Fruit fly (Drosophila melanogaster): ENCODE measurements around the gene CG44158.

The CG44158 gene

dm6 chr3R:18243000-18243399 is 34.4 kb downstream of the CG44158 start:
- TF ChIP-seq insv (optimal IDR thresholded peaks at IDR 0.05) (no peak), Sin3A (optimal IDR thresholded peaks at IDR 0.05) (no peak), Myc (optimal IDR thresholded peaks at IDR 0.05) (no peak), psq (optimal IDR thresholded peaks at IDR 0.05) (no peak)

DNA sequence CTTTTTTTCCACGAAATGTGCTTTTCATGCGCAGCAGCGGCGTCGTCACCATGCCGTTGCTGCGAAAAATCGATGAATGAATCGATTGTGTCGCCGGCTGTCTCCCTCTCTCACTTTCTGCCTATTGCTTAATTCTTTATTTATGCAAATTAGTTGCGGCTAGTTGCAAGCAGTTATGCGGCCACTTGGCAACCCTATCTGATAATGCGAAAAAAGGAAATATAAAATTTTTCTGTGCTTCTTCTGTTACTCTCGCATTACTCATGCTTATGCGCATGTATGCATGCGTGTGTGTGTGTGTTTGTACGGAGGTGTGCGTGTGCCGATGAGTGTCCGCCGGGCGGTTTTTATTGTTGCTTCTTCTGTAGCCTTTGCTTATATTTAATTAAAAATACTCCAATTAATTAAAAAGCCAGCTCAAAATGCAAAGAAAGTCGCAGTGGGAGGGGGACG is 35.2 kb downstream of the CG44158 start:
- TF ChIP-seq Myc (optimal IDR thresholded peaks at IDR 0.05) (no peak), insv (optimal IDR thresholded peaks at IDR 0.05) (no peak), h (optimal IDR thresholded peaks at IDR 0.05) (no peak), ttk (optimal IDR thresholded peaks at IDR 0.05) (no peak), Sin3A (optimal IDR thresholded peaks at IDR 0.05) (no peak), psq (optimal IDR thresholded peaks at IDR 0.05) (no peak)

dm6 chr3R:18244171-18245043 is 35.8 kb downstream of the CG44158 start:
- no peak for TF ChIP-seq ttk (optimal IDR thresholded peaks at IDR 0.05)
- TF ChIP-seq Myc (optimal IDR thresholded peaks at IDR 0.05), result no peak
- TF ChIP-seq h (optimal IDR thresholded peaks at IDR 0.05), result no peak
- TF ChIP-seq insv (optimal IDR thresholded peaks at IDR 0.05), result no peak
- no peak for TF ChIP-seq psq (optimal IDR thresholded peaks at IDR 0.05)
- no peak for TF ChIP-seq Sin3A (optimal IDR thresholded peaks at IDR 0.05)

DNA sequence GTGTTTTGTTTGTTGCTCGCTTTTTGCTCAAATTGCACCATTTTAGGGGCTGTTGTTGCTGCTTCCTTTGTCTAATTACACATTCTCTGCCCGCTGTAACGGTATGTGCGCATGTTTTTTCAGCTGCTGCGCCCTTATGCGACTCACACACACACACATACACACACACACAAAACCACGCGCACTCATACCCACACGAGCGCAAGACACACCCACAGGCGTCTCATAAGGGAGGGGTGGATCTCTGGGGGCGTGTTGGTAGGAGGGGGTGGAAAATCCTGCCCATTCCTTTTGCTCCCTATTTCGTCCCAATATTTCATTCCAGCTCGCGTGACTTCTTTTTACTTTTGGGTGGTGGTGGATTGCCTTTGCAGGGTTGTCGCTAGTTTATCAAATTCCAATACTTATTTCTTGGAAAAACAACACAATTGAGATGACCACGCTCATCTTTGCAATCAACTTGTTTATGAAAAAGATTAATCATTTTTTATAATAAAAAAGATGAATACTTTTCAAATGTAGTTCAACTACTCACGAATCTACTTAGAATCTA is 36.5 kb downstream of the CG44158 start:
- no peak for TF ChIP-seq insv (optimal IDR thresholded peaks at IDR 0.05)
- no peak for TF ChIP-seq psq (optimal IDR thresholded peaks at IDR 0.05)
- TF ChIP-seq Myc (optimal IDR thresholded peaks at IDR 0.05), result no peak
- TF ChIP-seq Sin3A (optimal IDR thresholded peaks at IDR 0.05), result no peak

- TF ChIP-seq ttk (optimal IDR thresholded peaks at IDR 0.05) (no peak), insv (optimal IDR thresholded peaks at IDR 0.05) (no peak), Sin3A (optimal IDR thresholded peaks at IDR 0.05) (no peak), psq (optimal IDR thresholded peaks at IDR 0.05) (no peak), Myc (optimal IDR thresholded peaks at IDR 0.05) (no peak), h (optimal IDR thresholded peaks at IDR 0.05) (no peak)
These were observed 37.5 kb downstream of the CG44158 start for dm6 chr3R:18246041-18246440.

dm6 chr3R:18249268-18249667 is 40.7 kb downstream of the CG44158 start:
- no peak for TF ChIP-seq Myc (optimal IDR thresholded peaks at IDR 0.05)
- TF ChIP-seq Sin3A (optimal IDR thresholded peaks at IDR 0.05), result no peak
- TF ChIP-seq h (optimal IDR thresholded peaks at IDR 0.05), result no peak
- TF ChIP-seq ttk (optimal IDR thresholded peaks at IDR 0.05), result no peak
- no peak for TF ChIP-seq insv (optimal IDR thresholded peaks at IDR 0.05)

DNA sequence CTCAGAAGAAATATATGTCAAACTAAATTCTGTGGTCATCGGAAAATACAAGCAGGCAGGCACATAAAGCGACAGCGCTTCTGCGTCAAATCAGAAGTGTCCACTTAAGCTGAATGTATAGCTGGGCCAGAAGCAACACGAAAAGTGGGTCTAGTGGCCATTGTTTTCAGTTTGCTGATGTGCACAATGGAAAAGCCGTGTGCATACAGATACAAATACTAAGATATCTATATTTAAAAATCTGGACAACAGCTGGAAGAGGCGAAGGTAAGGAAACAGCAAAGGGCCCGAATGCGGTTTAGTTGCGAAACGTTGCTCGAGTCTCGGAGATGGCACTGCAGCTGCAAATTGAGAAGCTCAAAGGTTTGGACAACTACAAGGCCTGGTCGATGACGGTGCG is 42.2 kb downstream of the CG44158 start, which contains the start of gene CG18598:
CG18598 (plus strand) TSS at position 301 of the 400 bp plus-strand sequence.
- TF ChIP-seq h (optimal IDR thresholded peaks at IDR 0.05), result no peak

- TF ChIP-seq psq (optimal IDR thresholded peaks at IDR 0.05) (no peak), ttk (optimal IDR thresholded peaks at IDR 0.05) (peak; percentile 92)
These were observed 43.3 kb downstream of the CG44158 start for dm6 chr3R:18251876-18252275.

dm6 chr3R:18252578-18252977 is 44.0 kb downstream of the CG44158 start, which contains the start of gene CG12320:
Gene CG12320, minus strand, starts transcription at chr3R:18252734.
- TF ChIP-seq Sin3A (optimal IDR thresholded peaks at IDR 0.05) (no peak), Myc (optimal IDR thresholded peaks at IDR 0.05) (no peak), h (optimal IDR thresholded peaks at IDR 0.05) (no peak), psq (optimal IDR thresholded peaks at IDR 0.05) (no peak), ttk (optimal IDR thresholded peaks at IDR 0.05) (no peak), insv (optimal IDR thresholded peaks at IDR 0.05) (no peak)

DNA sequence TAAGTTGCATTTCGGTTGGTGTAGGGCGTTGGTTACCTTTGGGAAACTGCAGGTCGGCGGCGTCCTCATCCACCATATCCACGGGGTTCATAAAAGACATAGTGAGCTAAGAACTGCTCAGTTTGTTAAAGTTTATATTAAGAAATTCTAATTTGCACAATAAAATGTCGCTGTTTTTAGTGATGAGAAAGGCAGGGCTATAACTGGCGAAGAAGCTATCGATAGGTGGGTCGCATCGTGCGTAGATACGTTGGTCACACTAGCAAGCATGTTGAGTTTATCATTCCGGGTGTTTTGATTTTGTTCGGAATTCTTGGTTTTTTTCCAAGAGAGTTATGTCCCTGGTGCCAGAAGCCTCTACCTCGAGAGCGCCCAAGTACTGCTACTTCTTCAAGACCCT is 46.7 kb downstream of the CG44158 start, which contains the start of the genes Ada2a, Polr2D, Tgs1 and moi:
Ada2a (minus strand) TSS at position 207 of the 400 bp plus-strand sequence.
Polr2D (minus strand) TSS at position 207 of the 400 bp plus-strand sequence.
Tgs1 (plus strand) TSS at position 250 of the 400 bp plus-strand sequence.
moi (plus strand) TSS at position 250 of the 400 bp plus-strand sequence.
- no peak for TF ChIP-seq Myc (optimal IDR thresholded peaks at IDR 0.05)
- no peak for TF ChIP-seq psq (optimal IDR thresholded peaks at IDR 0.05)
- no peak for TF ChIP-seq h (optimal IDR thresholded peaks at IDR 0.05)
- TF ChIP-seq ttk (optimal IDR thresholded peaks at IDR 0.05), result no peak
- no peak for TF ChIP-seq Sin3A (optimal IDR thresholded peaks at IDR 0.05)
